Fruit fly (Drosophila melanogaster) whole organism: ENCODE results near the gene Adi1.

Experiments
- CG8478 ChIP-seq: fragments of >200 bp; optimal IDR thresholded peaks from 2 replicates; lab custom pipeline; 2018; ENCODE audit warnings: inconsistent platforms
- Dll ChIP-seq: fragments of >200 bp; optimal IDR thresholded peaks from 2 replicates; lab custom pipeline; 2017
- EcR ChIP-seq, 2 experiments: fragments of >200 bp; optimal IDR thresholded peaks; 2 replicates each; lab custom pipeline; 2017; ENCODE audit warnings: missing biosample characterization in 2 of 2, missing genetic modification characterization in 2 of 2, missing genetic modification reagents in 2 of 2
- pan ChIP-seq: fragments of >200 bp; optimal IDR thresholded peaks from 2 replicates; lab custom pipeline; 2017
- psq ChIP-seq: fragments of >200 bp; optimal IDR thresholded peaks from 2 replicates; lab custom pipeline; 2017
- usp ChIP-seq: fragments of >200 bp; optimal IDR thresholded peaks from 2 replicates; lab custom pipeline; 2017; ENCODE audit warnings: missing biosample characterization, missing genetic modification characterization, mixed read lengths

The Adi1 gene

DNA sequence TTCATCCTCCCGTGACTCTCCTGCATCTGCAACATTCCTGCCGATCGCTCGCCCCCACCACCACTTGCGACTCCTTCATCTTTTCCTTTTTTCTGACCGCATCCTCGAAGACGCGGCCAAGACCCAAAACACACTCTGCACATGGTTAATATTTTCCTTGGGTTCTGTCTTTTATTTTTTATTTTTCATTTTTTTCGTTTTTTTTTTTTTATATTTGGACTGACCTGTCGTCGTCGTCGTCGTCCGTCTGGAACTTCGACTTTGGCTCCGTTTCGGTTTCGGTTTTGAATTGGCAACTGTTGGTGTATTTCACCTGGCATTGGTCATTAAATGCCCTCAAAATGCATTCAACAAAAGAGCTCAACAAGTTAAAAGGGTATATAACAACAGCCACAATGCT lies 48.8 kb downstream of the Adi1 start:
- no peak for TF ChIP-seq EcR (GFP tag; optimal IDR thresholded peaks at IDR 0.05; lab: Kevin White, UChicago)
- TF ChIP-seq pan (lab: Kevin White, UChicago), result no peak
- TF ChIP-seq usp (GFP tag; lab: Kevin White, UChicago), result no peak
- TF ChIP-seq CG8478, result no peak
- no peak for TF ChIP-seq psq (lab: Kevin White, UChicago)
- no peak for TF ChIP-seq Dll (lab: Kevin White, UChicago)

DNA sequence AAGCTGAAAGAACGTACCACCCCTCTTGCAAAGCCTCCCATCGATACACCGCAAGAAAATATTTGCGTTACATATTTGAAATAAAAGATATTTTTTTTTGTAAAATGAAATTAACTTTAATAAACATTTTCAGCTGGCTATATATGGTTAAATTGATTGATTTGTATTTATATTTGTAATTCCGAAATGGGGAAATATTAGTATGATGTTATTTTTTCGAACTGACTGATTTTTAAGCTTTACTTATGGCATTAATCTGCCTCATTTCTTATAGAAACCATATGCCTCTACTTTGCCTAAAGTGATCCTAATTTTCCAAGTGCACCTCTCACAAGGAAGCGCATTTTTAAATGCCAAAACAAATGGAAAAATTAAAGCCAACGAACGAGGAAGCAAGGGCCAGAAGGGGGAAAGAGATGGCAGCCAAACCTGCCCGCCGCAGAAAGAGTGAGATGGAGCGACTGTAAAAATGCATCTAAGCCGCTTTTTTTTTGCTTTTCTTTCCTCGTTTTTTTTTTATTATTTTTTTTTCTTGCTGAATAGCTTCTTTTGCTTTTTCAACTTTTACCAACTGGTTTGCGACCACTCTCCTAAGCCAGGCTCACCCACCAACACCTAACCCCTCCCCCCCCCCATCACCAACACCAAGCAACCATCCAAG lies 50.4 kb downstream of the Adi1 start:
- TF ChIP-seq pan (lab: Kevin White, UChicago) (no peak), CG8478 (no peak), EcR (GFP tag; optimal IDR thresholded peaks at IDR 0.05; lab: Kevin White, UChicago) (no peak), psq (lab: Kevin White, UChicago) (no peak), Dll (lab: Kevin White, UChicago) (no peak), usp (GFP tag; lab: Kevin White, UChicago) (no peak)
